Worm (Caenorhabditis elegans) whole organism, young adult: ENCODE results near the gene Y39B6A.29.

Experiments used
- B0336.3 ChIP-seq: fragments of 200-800 bp; sonication (Bioruptor generic); IDR thresholded peaks from 2 replicates; pipeline ENCODE4 v1.3.6; 2022; ENCODE audit warnings: missing genetic modification characterization, missing compliant biosample characterization
- F22D6.2 ChIP-seq: sonication (generic microtip); optimal IDR thresholded peaks from 2 replicates; lab custom pipeline; 2016; ENCODE audit warnings: mild to moderate bottlenecking, missing genetic modification characterization, missing compliant biosample characterization
- F52B5.7 ChIP-seq: sonication (generic microtip); optimal IDR thresholded peaks from 2 replicates; lab custom pipeline; 2016; ENCODE audit warnings: mild to moderate bottlenecking, missing genetic modification characterization, missing compliant biosample characterization
- F55B11.4 ChIP-seq: sonication (generic microtip); optimal IDR thresholded peaks from 2 replicates; lab custom pipeline; 2016; ENCODE audit warnings: missing compliant biosample characterization, missing genetic modification characterization, borderline replicate concordance; ENCODE audit not compliant: insufficient read depth
- F57A8.1 ChIP-seq: fragments of 200-800 bp; sonication (Bioruptor generic); optimal IDR thresholded peaks from 2 replicates; lab custom pipeline; 2018; ENCODE audit warnings: mild to moderate bottlenecking, missing genetic modification characterization, moderate library complexity, missing compliant biosample characterization
- T07F8.4 ChIP-seq: sonication (generic microtip); optimal IDR thresholded peaks from 2 replicates; lab custom pipeline; 2016; ENCODE audit warnings: mild to moderate bottlenecking, missing genetic modification characterization, moderate library complexity, missing compliant biosample characterization
- Y53G8AR.9 ChIP-seq: fragments of 200-800 bp; sonication (Bioruptor generic); conservative IDR thresholded peaks from 2 replicates; pipeline ENCODE4 v1.3.6; 2022; ENCODE audit warnings: missing genetic modification reagents, missing genetic modification characterization, missing compliant biosample characterization
- Y79H2A.3 ChIP-seq: fragments of 200-800 bp; sonication (Bioruptor generic); conservative IDR thresholded peaks from 2 replicates; pipeline ENCODE4 v1.3.6; 2022; ENCODE audit warnings: missing genetic modification reagents, missing genetic modification characterization, missing compliant biosample characterization
- aptf-2 ChIP-seq: fragments of 200-800 bp; sonication (Bioruptor generic); conservative IDR thresholded peaks from 2 replicates; pipeline ENCODE4 v1.3.6; 2022; ENCODE audit warnings: missing genetic modification reagents, missing genetic modification characterization, missing compliant biosample characterization
- attf-3 ChIP-seq: fragments of 200-800 bp; sonication (Bioruptor generic); conservative IDR thresholded peaks from 2 replicates; pipeline ENCODE4 v1.3.6; 2022; ENCODE audit warnings: missing genetic modification reagents, missing genetic modification characterization, missing compliant biosample characterization
- cebp-1 ChIP-seq, 2 experiments: fragments of 200-800 bp in 1 of 2; sonication (Bioruptor generic) in 1 of 2; sonication (generic microtip) in 1 of 2; IDR thresholded peaks in 1 of 2; optimal IDR thresholded peaks in 1 of 2; 2 replicates each; pipeline versions ENCODE4 v1.3.6 to Lab custom; 2017 to 2022; ENCODE audit warnings: missing compliant biosample characterization in 2 of 2, missing genetic modification characterization in 2 of 2, mild to moderate bottlenecking in 1 of 2, missing genetic modification reagents in 1 of 2, moderate library complexity in 1 of 2
- ceh-100 ChIP-seq: fragments of 200-800 bp; sonication (Bioruptor generic); IDR thresholded peaks from 2 replicates; pipeline ENCODE4 v1.3.6; 2022; ENCODE audit warnings: missing genetic modification reagents, missing genetic modification characterization, missing compliant biosample characterization
- ceh-27 ChIP-seq: fragments of 200-800 bp; sonication (Bioruptor generic); optimal IDR thresholded peaks from 2 replicates; lab custom pipeline; 2018; ENCODE audit warnings: mild to moderate bottlenecking, missing genetic modification characterization, moderate library complexity, missing compliant biosample characterization
- ceh-40 ChIP-seq: fragments of 200-800 bp; sonication (Bioruptor generic); IDR thresholded peaks from 2 replicates; pipeline ENCODE4 v1.3.6; 2022; ENCODE audit warnings: missing genetic modification characterization, missing compliant biosample characterization
- ceh-58 ChIP-seq: fragments of 200-800 bp; sonication (Bioruptor generic); IDR thresholded peaks from 2 replicates; pipeline ENCODE4 v1.3.6; 2022; ENCODE audit warnings: missing genetic modification characterization, missing compliant biosample characterization
- chd-7 ChIP-seq: sonication (generic microtip); optimal IDR thresholded peaks from 2 replicates; lab custom pipeline; 2016; ENCODE audit warnings: mild to moderate bottlenecking, missing genetic modification characterization, moderate library complexity, missing compliant biosample characterization
- egrh-3 ChIP-seq: fragments of 200-800 bp; sonication (Bioruptor generic); IDR thresholded peaks from 2 replicates; pipeline ENCODE4 v1.3.6; 2022; ENCODE audit warnings: missing genetic modification reagents, missing genetic modification characterization, missing compliant biosample characterization
- gei-17 ChIP-seq: fragments of 200-800 bp; sonication (Bioruptor generic); optimal IDR thresholded peaks from 2 replicates; lab custom pipeline; 2018; ENCODE audit warnings: mild to moderate bottlenecking, missing genetic modification characterization, missing compliant biosample characterization
- him-1 ChIP-seq: sonication (generic microtip); optimal IDR thresholded peaks from 2 replicates; lab custom pipeline; 2016; ENCODE audit warnings: missing genotype, missing genetic modification reagents, missing genetic modification characterization, missing compliant biosample characterization
- lag-1 ChIP-seq: fragments of 200-800 bp; sonication (Bioruptor generic); IDR thresholded peaks from 2 replicates; pipeline ENCODE4 v1.3.6; 2022; ENCODE audit warnings: missing genetic modification reagents, missing genetic modification characterization, missing compliant biosample characterization
- lin-35 ChIP-seq, 3 experiments: fragments of 150-350 bp in 2 of 3; sonication (generic microtip) in 1 of 3; optimal IDR thresholded peaks; 2 replicates each; lab custom pipeline; 2014 to 2018; ENCODE audit warnings: missing biosample characterization in 3 of 3, missing genetic modification characterization in 3 of 3, missing genetic modification reagents in 3 of 3
- madf-3 ChIP-seq: fragments of 200-800 bp; sonication (Bioruptor generic); IDR thresholded peaks from 2 replicates; pipeline ENCODE4 v1.3.6; 2022; ENCODE audit warnings: missing genetic modification reagents, missing genetic modification characterization, missing compliant biosample characterization
- mcd-1 ChIP-seq: fragments of 200-800 bp; sonication (Bioruptor generic); IDR thresholded peaks from 2 replicates; pipeline ENCODE4 v1.3.6; 2022; ENCODE audit warnings: missing genetic modification reagents, missing genetic modification characterization, missing compliant biosample characterization
- mel-28 ChIP-seq: sonication (generic microtip); optimal IDR thresholded peaks from 2 replicates; lab custom pipeline; 2016; ENCODE audit warnings: borderline replicate concordance, mild to moderate bottlenecking, missing genetic modification characterization, missing compliant biosample characterization
- mes-4 ChIP-seq: sonication (generic microtip); optimal IDR thresholded peaks from 2 replicates; lab custom pipeline; 2016; ENCODE audit warnings: missing genotype, missing genetic modification characterization, missing compliant biosample characterization
- nfya-1 ChIP-seq: sonication (generic microtip); optimal IDR thresholded peaks from 2 replicates; lab custom pipeline; 2017; ENCODE audit warnings: antibody characterized with exemption, missing compliant biosample characterization, missing genetic modification characterization, borderline replicate concordance; ENCODE audit not compliant: insufficient read depth
- nfyb-1 ChIP-seq: fragments of 200-800 bp; sonication (Bioruptor generic); IDR thresholded peaks from 2 replicates; pipeline ENCODE4 v1.3.6; 2022; ENCODE audit warnings: missing genetic modification reagents, missing genetic modification characterization, missing compliant biosample characterization
- sdz-38 ChIP-seq: sonication (generic microtip); optimal IDR thresholded peaks from 2 replicates; lab custom pipeline; 2016; ENCODE audit warnings: missing genotype, missing genetic modification characterization, missing compliant biosample characterization
- snpc-1.1 ChIP-seq: sonication (generic microtip); optimal IDR thresholded peaks from 2 replicates; lab custom pipeline; 2017; ENCODE audit warnings: missing genetic modification characterization, mild to moderate bottlenecking, missing compliant biosample characterization, antibody characterized with exemption, moderate library complexity, missing genotype, missing genetic modification reagents; ENCODE audit not compliant: insufficient read depth
- snpc-3.4 ChIP-seq: sonication (generic microtip); optimal IDR thresholded peaks from 2 replicates; lab custom pipeline; 2017; ENCODE audit warnings: missing genetic modification characterization, mild to moderate bottlenecking, missing compliant biosample characterization, antibody characterized with exemption, moderate library complexity, missing genotype, missing genetic modification reagents
- snpc-4 ChIP-seq, 5 experiments: fragments of 150-350 bp in 1 of 5; sonication (generic microtip) in 4 of 5; optimal IDR thresholded peaks; 2 replicates each; lab custom pipeline; 2014 to 2018; ENCODE audit warnings: missing genetic modification characterization in 5 of 5, missing biosample characterization in 3 of 5, antibody characterized with exemption in 2 of 5, mild to moderate bottlenecking in 2 of 5, missing compliant biosample characterization in 2 of 5, missing genotype in 2 of 5, moderate library complexity in 2 of 5, missing genetic modification reagents in 1 of 5
- zfh-2 ChIP-seq: fragments of 200-800 bp; sonication (Bioruptor generic); conservative IDR thresholded peaks from 2 replicates; pipeline ENCODE4 v1.3.6; 2022; ENCODE audit warnings: missing genetic modification reagents, missing genetic modification characterization, missing compliant biosample characterization
- zim-3 ChIP-seq: sonication (generic microtip); optimal IDR thresholded peaks from 2 replicates; lab custom pipeline; 2017; ENCODE audit warnings: mild to moderate bottlenecking, missing genetic modification characterization, moderate library complexity, missing compliant biosample characterization
- ztf-18 ChIP-seq: sonication (generic microtip); optimal IDR thresholded peaks from 2 replicates; lab custom pipeline; 2016; ENCODE audit warnings: missing genotype, mild to moderate bottlenecking, missing genetic modification characterization, missing compliant biosample characterization
- ztf-22 ChIP-seq: fragments of 200-800 bp; sonication (Bioruptor generic); optimal IDR thresholded peaks from 2 replicates; lab custom pipeline; 2018; ENCODE audit warnings: mild to moderate bottlenecking, missing genetic modification characterization, moderate library complexity, missing compliant biosample characterization
- ztf-26 ChIP-seq: sonication (generic microtip); optimal IDR thresholded peaks from 2 replicates; lab custom pipeline; 2017; ENCODE audit warnings: missing genetic modification characterization, missing compliant biosample characterization

Y39B6A.29 gene

ce11 chrV:19042256-19042655 is 17.7 kb upstream of the Y39B6A.29 start, which contains the start of gene asp-16:
Gene asp-16 (minus strand): TSS chrV:19042605.
- no peak for TF ChIP-seq aptf-2 (GFP tag; lab: Robert Waterston, UW)
- no peak for TF ChIP-seq B0336.3 (GFP tag; lab: Robert Waterston, UW)
- no peak for TF ChIP-seq sdz-38 (tag; lab: Kevin White, UChicago)
- no peak for TF ChIP-seq madf-3 (GFP tag; lab: Robert Waterston, UW)
- no peak for TF ChIP-seq zim-3
- TF ChIP-seq egrh-3 (GFP tag; lab: Robert Waterston, UW) = peak; percentile 41; the same call in 1 of the 2 replicates
- TF ChIP-seq lag-1 (GFP tag; lab: Robert Waterston, UW) = no peak
- peak; percentile 68 for TF ChIP-seq zfh-2 (GFP tag; lab: Robert Waterston, UW)
- no peak for TF ChIP-seq nfyb-1 (GFP tag; lab: Robert Waterston, UW)
- TF ChIP-seq lin-35 (GFP tag; optimal IDR thresholded peaks at IDR 0.05; lab: Kevin White, UChicago) = no peak
- TF ChIP-seq F57A8.1 = no peak
- no peak for TF ChIP-seq mcd-1
- no peak for TF ChIP-seq F52B5.7
- TF ChIP-seq cebp-1 (GFP tag; IDR thresholded peaks at IDR 0.05; lab: Robert Waterston, UW) = no peak
- TF ChIP-seq cebp-1 (tag; optimal IDR thresholded peaks at IDR 0.05; lab: Kevin White, UChicago) = no peak

DNA sequence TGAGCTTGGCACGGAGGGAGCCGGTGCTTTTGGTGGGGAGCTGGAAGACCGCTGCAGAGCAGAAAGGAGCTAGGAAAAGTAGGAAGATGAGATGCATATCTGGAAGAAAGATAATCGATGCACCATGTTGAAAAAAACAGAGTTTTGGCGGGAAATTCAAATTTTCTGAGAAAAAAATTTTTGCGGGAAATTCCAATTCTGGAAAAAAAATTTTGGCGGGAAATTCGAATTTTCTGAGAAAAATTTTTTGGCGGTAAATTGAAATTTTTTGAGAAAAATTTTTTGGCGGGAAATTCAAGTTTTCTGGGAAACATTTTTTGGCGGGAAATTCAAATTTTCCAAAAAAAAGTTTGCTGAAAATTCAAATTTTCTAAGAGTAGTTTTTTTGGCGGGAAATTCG is 12.6 kb upstream of the Y39B6A.29 start, which contains the start of gene asp-17:
Gene asp-17, minus strand, starts transcription at position 101 of the 400 bp plus-strand sequence.
- TF ChIP-seq B0336.3 (GFP tag; lab: Robert Waterston, UW) (no peak), F55B11.4 (tag; lab: Kevin White, UChicago) (no peak), snpc-4 (GFP tag; optimal IDR thresholded peaks at IDR 0.05; lab: Kevin White, UChicago) (no peak), snpc-4 (tag; optimal IDR thresholded peaks at IDR 0.05; lab: Kevin White, UChicago) (no peak), ceh-40 (GFP tag; lab: Robert Waterston, UW) (no peak), ztf-22 (GFP tag; lab: Kevin White, UChicago) (no peak), mel-28 (tag; lab: Kevin White, UChicago) (no peak)

DNA sequence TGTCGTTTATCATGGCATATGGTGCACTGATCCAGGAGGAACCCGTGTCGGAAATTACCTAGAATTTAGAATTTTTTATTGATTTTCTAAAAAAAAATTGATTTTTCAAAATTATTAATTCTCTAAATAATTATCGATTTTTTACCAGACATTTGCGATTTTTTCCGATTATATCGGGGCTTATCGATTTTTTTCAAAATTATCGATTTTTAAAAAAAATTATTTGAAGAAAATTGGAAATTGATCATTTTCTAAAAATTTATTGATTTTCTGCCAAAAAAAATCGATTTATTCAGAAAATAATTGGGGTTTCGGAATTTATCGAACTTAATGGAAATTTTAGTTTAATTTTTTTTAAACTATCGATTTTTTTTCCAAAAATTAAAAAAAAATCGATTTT is 11.5 kb upstream of the Y39B6A.29 start:
- TF ChIP-seq chd-7 (no peak), gei-17 (GFP tag; lab: Kevin White, UChicago) (no peak), ztf-26 (no peak), mel-28 (tag; lab: Kevin White, UChicago) (no peak), egrh-3 (GFP tag; lab: Robert Waterston, UW) (no peak), nfya-1 (tag; lab: Kevin White, UChicago) (no peak), ztf-22 (GFP tag; lab: Kevin White, UChicago) (no peak), lag-1 (GFP tag; lab: Robert Waterston, UW) (no peak), snpc-1.1 (tag; lab: Kevin White, UChicago) (no peak), mcd-1 (no peak), ceh-58 (GFP tag; lab: Robert Waterston, UW) (no peak), snpc-3.4 (tag; lab: Kevin White, UChicago) (no peak), him-1 (tag; lab: Kevin White, UChicago) (no peak), ceh-27 (GFP tag; lab: Kevin White, UChicago) (no peak), attf-3 (GFP tag; lab: Robert Waterston, UW) (no peak), ztf-18 (tag; lab: Kevin White, UChicago) (no peak)

DNA sequence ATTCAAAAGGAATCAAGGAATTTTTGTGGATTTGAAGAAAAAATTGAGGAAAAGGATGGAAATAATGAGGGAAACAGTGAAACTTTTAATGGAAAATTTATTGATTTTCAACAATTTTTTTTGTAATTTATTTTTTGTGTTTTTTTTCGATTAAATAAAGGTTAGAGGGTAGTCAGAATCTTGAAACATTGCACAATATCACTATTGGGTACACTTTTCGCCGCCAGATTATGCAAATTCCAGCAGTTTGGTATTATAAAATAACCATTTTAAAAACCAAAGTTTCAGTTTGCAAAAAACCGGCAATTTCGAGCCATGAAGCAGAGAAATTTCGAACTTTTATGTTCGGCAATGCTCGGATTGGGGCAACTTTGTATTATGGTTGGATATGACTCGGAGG is 6.9 kb upstream of the Y39B6A.29 start, which contains the start of gene Y39B6A.27:
Gene Y39B6A.27, plus strand, starts transcription at position 301 of the 400 bp plus-strand sequence.
- TF ChIP-seq mel-28 (tag; lab: Kevin White, UChicago) = no peak
- TF ChIP-seq Y79H2A.3 = no peak
- no peak for TF ChIP-seq Y53G8AR.9 (GFP tag; lab: Robert Waterston, UW)
- TF ChIP-seq ceh-40 (GFP tag; lab: Robert Waterston, UW) = no peak
- no peak for TF ChIP-seq T07F8.4 (tag; lab: Kevin White, UChicago)
- TF ChIP-seq mes-4 (tag; lab: Kevin White, UChicago) = no peak
- TF ChIP-seq F22D6.2 (tag; lab: Kevin White, UChicago) = no peak
- no peak for TF ChIP-seq ceh-100 (GFP tag; lab: Robert Waterston, UW)
